Fruit fly (Drosophila melanogaster): ENCODE data around the gene Hrb87F.

dm6 chr3R:13683624-13684568, 23.6 kb upstream of the Hrb87F start, which contains the start of gene flfl:
- TF ChIP-seq CG8478 (optimal IDR thresholded peaks at IDR 0.05) (no peak), CTCF (optimal IDR thresholded peaks at IDR 0.05) (peak in 1 of 2 experiments; percentile 10)
